Worm (Caenorhabditis elegans) whole organism, L4 larva: ENCODE data around the gene madf-8.
"Not testable (repeated sequence)": the region's sequence is repeated elsewhere in the genome, so short reads cannot be mapped to it uniquely, and the experiment has no call there.

Experiments
- F37D6.2 ChIP-seq: sonication (generic microtip); optimal IDR thresholded peaks from 2 replicates; lab custom pipeline; 2016; ENCODE audit warnings: mild to moderate bottlenecking, missing genetic modification characterization, missing compliant biosample characterization
- Y48G9A.11 ChIP-seq: fragments of 200-800 bp; sonication (Bioruptor generic); IDR thresholded peaks from 2 replicates; pipeline ENCODE4 v1.3.6; 2022; ENCODE audit warnings: missing genetic modification reagents, missing genetic modification characterization, missing compliant biosample characterization
- aha-1 ChIP-seq: fragments of 150-350 bp; peaks from one replicate; lab custom pipeline; 2014; ENCODE audit warnings: missing biosample characterization, missing genetic modification characterization
- ceh-20 ChIP-seq: fragments of 200-800 bp; sonication (Bioruptor generic); IDR thresholded peaks from 2 replicates; pipeline ENCODE4 v1.3.6; 2022; ENCODE audit warnings: missing genetic modification reagents, missing genetic modification characterization, missing compliant biosample characterization
- ceh-44 ChIP-seq: fragments of 200-800 bp; sonication (Bioruptor generic); IDR thresholded peaks from 2 replicates; pipeline ENCODE4 v1.3.6; 2022; ENCODE audit warnings: missing genetic modification reagents, missing genetic modification characterization, missing compliant biosample characterization
- ctbp-1 ChIP-seq: fragments of 200-800 bp; sonication (Bioruptor generic); IDR thresholded peaks from 2 replicates; pipeline ENCODE4 v1.3.6; 2022; ENCODE audit warnings: missing genetic modification reagents, missing genetic modification characterization, missing compliant biosample characterization
- daf-16 ChIP-seq, 3 experiments: sonication (generic microtip); optimal IDR thresholded peaks; 2 replicates each; lab custom pipeline; 2016 to 2017; ENCODE audit warnings: missing genetic modification characterization in 3 of 3, missing genetic modification reagents in 3 of 3, mild to moderate bottlenecking in 2 of 3, missing compliant biosample characterization in 2 of 3, missing biosample characterization in 1 of 3, moderate library complexity in 1 of 3
- dmd-6 ChIP-seq: fragments of 200-800 bp; sonication (Bioruptor generic); IDR thresholded peaks from 2 replicates; pipeline ENCODE4 v1.3.6; 2022; ENCODE audit warnings: missing genetic modification reagents, missing genetic modification characterization, missing compliant biosample characterization
- dmd-9 ChIP-seq: fragments of 200-800 bp; sonication (Bioruptor generic); IDR thresholded peaks from 2 replicates; pipeline ENCODE4 v1.3.6; 2022; ENCODE audit warnings: missing genetic modification reagents, missing genetic modification characterization, missing compliant biosample characterization
- hif-1 ChIP-seq, 2 experiments: sonication (generic microtip); optimal IDR thresholded peaks; 2 replicates each; lab custom pipeline; 2016 to 2017; ENCODE audit warnings: missing compliant biosample characterization in 2 of 2, missing genetic modification characterization in 2 of 2, missing genetic modification reagents in 2 of 2, missing genotype in 2 of 2, mild to moderate bottlenecking in 1 of 2
- hmg-1.1 ChIP-seq: fragments of 200-800 bp; sonication (Bioruptor generic); IDR thresholded peaks from 2 replicates; pipeline ENCODE4 v1.3.6; 2022; ENCODE audit warnings: missing genetic modification reagents, missing genetic modification characterization, missing compliant biosample characterization
- lin-1 ChIP-seq: fragments of 200-800 bp; sonication (Bioruptor generic); IDR thresholded peaks from 2 replicates; pipeline ENCODE4 v1.3.6; 2022; ENCODE audit warnings: missing genetic modification reagents, missing genetic modification characterization, missing compliant biosample characterization
- lin-29 ChIP-seq: fragments of 200-800 bp; sonication (Bioruptor generic); IDR thresholded peaks from 2 replicates; pipeline ENCODE4 v1.3.6; 2022; ENCODE audit warnings: missing genetic modification reagents, missing genetic modification characterization, missing compliant biosample characterization
- lin-38 ChIP-seq: fragments of 200-800 bp; sonication (Bioruptor generic); IDR thresholded peaks from 2 replicates; pipeline ENCODE4 v1.3.6; 2022; ENCODE audit warnings: missing genetic modification reagents, missing genetic modification characterization, missing compliant biosample characterization
- mdt-29 ChIP-seq: fragments of 200-800 bp; sonication (Bioruptor generic); IDR thresholded peaks from 2 replicates; pipeline ENCODE4 v1.3.6; 2022; ENCODE audit warnings: missing genetic modification reagents, missing genetic modification characterization, missing compliant biosample characterization
- mes-2 ChIP-seq: sonication (generic microtip); optimal IDR thresholded peaks from 2 replicates; lab custom pipeline; 2016; ENCODE audit warnings: missing genotype, mild to moderate bottlenecking, missing genetic modification characterization, missing compliant biosample characterization; ENCODE audit not compliant: poor library complexity, severe bottlenecking
- mxl-2 ChIP-seq: fragments of 200-800 bp; sonication (Bioruptor generic); conservative IDR thresholded peaks from 2 replicates; pipeline ENCODE4 v1.3.6; 2022; ENCODE audit warnings: missing genetic modification reagents, missing genetic modification characterization, missing compliant biosample characterization
- nhr-237 ChIP-seq: sonication (generic microtip); optimal IDR thresholded peaks from 2 replicates; lab custom pipeline; 2017; ENCODE audit warnings: missing biosample characterization, missing genetic modification characterization
- nhr-42 ChIP-seq: fragments of 200-800 bp; sonication (Bioruptor generic); IDR thresholded peaks from 2 replicates; pipeline ENCODE4 v1.3.6; 2022; ENCODE audit warnings: missing genetic modification characterization, missing compliant biosample characterization
- pha-4 ChIP-seq, 2 experiments: fragments of 150-350 bp in 1 of 2; fragments of 200-800 bp in 1 of 2; sonication (Bioruptor generic) in 1 of 2; IDR thresholded peaks in 1 of 2; optimal IDR thresholded peaks in 1 of 2; 2 replicates each; pipeline versions ENCODE4 v1.3.6 to Lab custom; 2014 to 2022; ENCODE audit warnings: missing genetic modification characterization in 2 of 2, missing genetic modification reagents in 2 of 2, missing biosample characterization in 1 of 2, missing compliant biosample characterization in 1 of 2
- php-3 ChIP-seq: fragments of 200-800 bp; sonication (Bioruptor generic); IDR thresholded peaks from 2 replicates; pipeline ENCODE4 v1.3.6; 2022; ENCODE audit warnings: missing genetic modification reagents, missing genetic modification characterization, missing compliant biosample characterization
- pqm-1 ChIP-seq: sonication (generic microtip); optimal IDR thresholded peaks from 2 replicates; lab custom pipeline; 2017; ENCODE audit warnings: missing biosample characterization, missing genetic modification characterization
- rbr-2 ChIP-seq: sonication (generic microtip); optimal IDR thresholded peaks from 2 replicates; lab custom pipeline; 2016; ENCODE audit warnings: missing genotype, missing genetic modification characterization, missing compliant biosample characterization
- set-16 ChIP-seq: fragments of 200-800 bp; sonication (Bioruptor generic); IDR thresholded peaks from 2 replicates; pipeline ENCODE4 v1.3.6; 2022; ENCODE audit warnings: missing genetic modification reagents, missing genetic modification characterization, missing compliant biosample characterization
- snpc-1.2 ChIP-seq: fragments of 200-800 bp; sonication (Bioruptor generic); IDR thresholded peaks from 2 replicates; pipeline ENCODE4 v1.3.6; 2022; ENCODE audit warnings: missing genetic modification reagents, missing genetic modification characterization, missing compliant biosample characterization
- tag-97 ChIP-seq: fragments of 200-800 bp; sonication (Bioruptor generic); IDR thresholded peaks from 2 replicates; pipeline ENCODE4 v1.3.6; 2022; ENCODE audit warnings: missing genetic modification characterization, missing compliant biosample characterization
- tra-1 ChIP-seq: fragments of 200-800 bp; sonication (Bioruptor generic); IDR thresholded peaks from 2 replicates; pipeline ENCODE4 v1.3.6; 2022; ENCODE audit warnings: missing genetic modification reagents, missing genetic modification characterization, missing compliant biosample characterization
- zfp-3 ChIP-seq: fragments of 200-800 bp; sonication (Bioruptor generic); conservative IDR thresholded peaks from 2 replicates; pipeline ENCODE4 v1.3.6; 2022; ENCODE audit warnings: missing genetic modification reagents, missing genetic modification characterization, missing compliant biosample characterization

madf-8 gene

DNA sequence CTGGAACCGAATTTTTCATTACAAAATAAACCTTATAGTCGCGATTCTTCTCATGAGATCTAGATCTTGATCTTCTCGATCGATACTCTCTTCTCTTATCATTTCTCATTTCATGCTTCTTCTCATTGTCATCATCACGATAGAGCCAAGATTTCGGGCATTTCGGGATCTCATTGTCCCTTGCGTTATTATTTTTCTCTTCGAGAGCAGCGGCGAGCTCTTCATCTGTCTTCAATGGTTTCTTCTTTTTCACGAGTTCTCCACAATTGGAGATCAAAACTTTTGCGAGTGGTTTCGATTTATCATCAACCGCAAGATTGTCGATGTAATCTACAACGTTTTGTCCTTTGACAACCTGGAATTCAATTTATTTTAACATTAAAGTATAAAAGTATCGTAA lies 47.7 kb upstream of the madf-8 start:
- no peak for TF ChIP-seq ceh-20
- TF ChIP-seq aha-1 (tag; lab: Kevin White, UChicago): peak; percentile 97

- TF ChIP-seq lin-38 (GFP tag; lab: Robert Waterston, UW) (peak; percentile 65), hmg-1.1 (peak; percentile 47)
These were observed 46.5 kb upstream of the madf-8 start for ce11 chrIII:3697181-3697580.

- 0 out of 2 replicates have a peak, but pooled peaks have one; percentile 25 for TF ChIP-seq Y48G9A.11 (GFP tag; lab: Robert Waterston, UW)
- TF ChIP-seq set-16: peak; percentile 71
- peak; percentile 62 for TF ChIP-seq dmd-6
- 0 out of 2 replicates have a peak, but pooled peaks have one; percentile 65 for TF ChIP-seq dmd-9 (GFP tag; lab: Robert Waterston, UW)
- peak; percentile 20 for TF ChIP-seq rbr-2 (tag; lab: Kevin White, UChicago)
- 0 out of 2 replicates have a peak, but pooled peaks have one; percentile 63 for TF ChIP-seq php-3 (GFP tag; lab: Robert Waterston, UW)
- peak; percentile 70; the same call in 1 of the 2 replicates for TF ChIP-seq nhr-42 (GFP tag; lab: Robert Waterston, UW)
- peak; percentile 65; the same call in 1 of the 2 replicates for TF ChIP-seq mxl-2 (GFP tag; lab: Robert Waterston, UW)
- TF ChIP-seq ctbp-1 (GFP tag; lab: Robert Waterston, UW): peak; percentile 66; the same call in 1 of the 2 replicates
- peak; percentile 73 for TF ChIP-seq tra-1 (GFP tag; lab: Robert Waterston, UW)
- TF ChIP-seq snpc-1.2 (GFP tag; lab: Robert Waterston, UW): peak; percentile 23; the same call in 1 of the 2 replicates
- peak; percentile 64; the same call in 1 of the 2 replicates for TF ChIP-seq zfp-3 (GFP tag; lab: Robert Waterston, UW)
- TF ChIP-seq lin-29: peak; percentile 69; the same call in 1 of the 2 replicates
- TF ChIP-seq lin-38 (GFP tag; lab: Robert Waterston, UW): peak; percentile 88
- peak; percentile 88 for TF ChIP-seq hmg-1.1
- 0 out of 2 replicates have a peak, but pooled peaks have one; percentile 39 for TF ChIP-seq pha-4 (GFP tag; IDR thresholded peaks at IDR 0.05; lab: Robert Waterston, UW)
- TF ChIP-seq pha-4 (tag; optimal IDR thresholded peaks at IDR 0.05; lab: Kevin White, UChicago): not testable (repeated sequence)
- peak; percentile 44; the same call in 1 of the 2 replicates for TF ChIP-seq lin-1 (GFP tag; lab: Robert Waterston, UW)
- TF ChIP-seq mdt-29 (GFP tag; lab: Robert Waterston, UW): 0 out of 2 replicates have a peak, but pooled peaks have one; percentile 46
- 0 out of 2 replicates have a peak, but pooled peaks have one; percentile 17 for TF ChIP-seq ceh-44 (GFP tag; lab: Robert Waterston, UW)
These were observed 44.8 kb upstream of the madf-8 start for ce11 chrIII:3695398-3695797.

DNA sequence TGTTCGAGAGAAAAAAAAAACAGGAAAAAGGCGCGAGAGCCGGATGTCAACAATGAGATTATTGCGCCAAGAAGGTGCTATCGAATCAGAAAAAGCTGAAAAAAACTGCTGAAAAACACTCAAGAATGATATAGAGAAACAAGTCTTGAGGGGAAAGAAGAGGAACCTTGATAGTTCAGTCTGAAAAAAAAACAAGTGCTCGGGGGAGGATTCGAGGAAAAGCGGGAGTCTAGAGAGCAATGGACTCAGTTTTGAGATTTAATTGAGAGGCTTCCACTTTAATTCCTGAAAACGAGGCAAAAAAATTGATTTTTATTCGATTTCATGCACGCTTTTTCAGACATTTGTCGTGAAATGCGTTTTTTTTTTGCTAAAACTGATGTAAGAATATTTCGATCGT lies 43.9 kb upstream of the madf-8 start, which contains the start of gene npr-15:
npr-15 (minus strand) TSS at position 101 of the 400 bp plus-strand sequence.
- no peak for TF ChIP-seq daf-16 (GFP tag; optimal IDR thresholded peaks at IDR 0.05; lab: Kevin White, UChicago)
- TF ChIP-seq daf-16 (tag; optimal IDR thresholded peaks at IDR 0.05; lab: Kevin White, UChicago): no peak
- no peak for TF ChIP-seq tag-97 (GFP tag; lab: Robert Waterston, UW)
- TF ChIP-seq mes-2 (tag; lab: Kevin White, UChicago): no peak
- TF ChIP-seq hif-1 (tag; optimal IDR thresholded peaks at IDR 0.05; lab: Kevin White, UChicago): no peak
- TF ChIP-seq F37D6.2 (tag; lab: Kevin White, UChicago): no peak
- TF ChIP-seq pqm-1 (tag; lab: Kevin White, UChicago): no peak

DNA sequence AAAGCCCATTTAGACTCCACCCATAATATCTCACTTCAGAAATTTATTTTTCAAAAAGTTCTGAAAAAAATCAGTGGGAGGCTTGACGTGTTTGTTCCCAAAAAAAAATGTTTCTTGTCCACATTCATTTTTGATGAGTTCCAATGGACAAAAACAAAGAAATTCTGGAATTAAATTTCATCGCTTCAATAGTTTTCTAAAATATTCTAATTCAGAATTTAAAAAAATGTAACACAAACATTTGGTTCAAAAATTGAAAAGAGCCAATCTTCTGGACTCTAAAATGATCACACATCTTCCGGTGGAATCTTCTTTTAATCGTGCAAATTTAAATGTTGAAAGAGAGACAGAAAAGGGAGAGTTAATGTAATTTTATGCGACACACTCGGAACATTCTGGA lies 41.9 kb upstream of the madf-8 start:
- TF ChIP-seq nhr-237 (tag; lab: Kevin White, UChicago) (no peak), aha-1 (tag; lab: Kevin White, UChicago) (peak; percentile 70)
